Fruit fly (Drosophila melanogaster): Measurements from ENCODE around the gene Hyls1.
A peak's percentile ranks its signal among the peaks of the same experiment; 100 is the strongest.

Hyls1 gene

DNA sequence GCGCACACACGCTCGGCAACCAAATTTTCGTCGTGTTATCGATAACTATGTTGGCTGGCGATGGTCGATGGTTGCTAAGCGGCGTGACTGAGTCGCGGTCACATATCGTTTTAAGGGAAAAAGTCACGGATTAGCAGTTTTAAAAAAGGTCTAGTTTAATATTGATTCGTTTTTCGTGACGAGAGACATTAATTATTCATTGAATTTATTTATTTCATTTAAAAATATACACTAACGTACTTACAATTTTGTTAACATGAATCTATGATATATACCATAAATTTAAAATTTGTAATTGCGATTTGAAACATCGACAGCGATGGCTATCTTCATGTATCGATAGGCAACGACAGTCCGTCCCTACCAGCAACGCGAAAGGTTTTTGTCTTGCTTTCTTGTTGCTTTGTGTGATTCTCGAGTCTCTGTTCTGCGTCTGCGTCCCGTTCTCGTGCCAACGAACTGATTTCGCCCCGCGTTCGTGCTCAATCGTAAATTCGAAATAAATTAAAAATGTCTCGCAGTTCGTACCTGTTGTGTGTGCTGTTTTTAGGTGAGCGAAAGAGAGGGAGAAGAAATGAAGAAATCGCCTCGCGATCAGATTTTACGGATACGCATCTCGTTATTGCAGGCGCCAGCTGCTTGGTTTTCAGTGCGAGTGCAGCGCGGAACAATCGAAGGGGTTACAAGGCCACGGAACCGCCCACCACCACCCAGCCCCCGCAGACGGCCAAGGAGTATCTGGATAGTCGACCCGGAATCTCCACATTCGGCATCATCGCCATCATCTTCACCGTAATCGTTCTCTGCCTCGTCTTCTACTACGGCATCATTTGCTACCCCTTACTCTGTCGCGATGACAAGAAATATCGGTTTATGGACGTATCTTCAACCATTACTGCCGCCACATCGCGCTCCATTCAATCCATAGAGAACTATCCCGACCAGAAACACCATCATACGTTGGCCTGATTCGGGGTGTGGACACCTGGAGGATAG is at the start of gene Hyls1, which contains the start of the genes chif and CG4455:
Gene Hyls1, minus strand, starts transcription at position 44 of the 996 bp plus-strand sequence.
Gene chif, minus strand, starts transcription at position 44 of the 996 bp plus-strand sequence.
Gene CG4455, plus strand, starts transcription at position 350 of the 996 bp plus-strand sequence.
- TF ChIP-seq bigmax (GFP tag; optimal IDR thresholded peaks at IDR 0.05) = no peak
- TF ChIP-seq CG6175 (GFP tag; IDR thresholded peaks at IDR 0.05) = 0 out of 3 replicates have a peak, but pooled peaks have one; percentile 7
- TF ChIP-seq yki (optimal IDR thresholded peaks at IDR 0.05) = peak; percentile 3
- TF ChIP-seq Stat92E (GFP tag; optimal IDR thresholded peaks at IDR 0.05) = peak in 1 of 3 experiments; percentile 31
- no peak for TF ChIP-seq twi (tag; optimal IDR thresholded peaks at IDR 0.05)
- no peak for TF ChIP-seq Ada2b (GFP tag; IDR thresholded peaks at IDR 0.05)
- TF ChIP-seq stwl (tag; optimal IDR thresholded peaks at IDR 0.05) = peak; percentile 71
- TF ChIP-seq Atf6 (GFP tag; IDR thresholded peaks at IDR 0.05) = no peak
- no peak for TF ChIP-seq Dbx (GFP tag; IDR thresholded peaks at IDR 0.05)
- TF ChIP-seq Sry-δ (GFP tag; optimal IDR thresholded peaks at IDR 0.05) = peak; percentile 83
- no peak for TF ChIP-seq sob (GFP tag; IDR thresholded peaks at IDR 0.05)
- TF ChIP-seq btn (GFP tag; optimal IDR thresholded peaks at IDR 0.05) = no peak
- no peak for TF ChIP-seq tup (GFP tag; optimal IDR thresholded peaks at IDR 0.05)
- no peak for TF ChIP-seq ttk (GFP tag; IDR thresholded peaks at IDR 0.05)
- TF ChIP-seq fd102C (GFP tag; optimal IDR thresholded peaks at IDR 0.05) = no peak
- no peak for TF ChIP-seq CG6765 (GFP tag; optimal IDR thresholded peaks at IDR 0.05)
- TF ChIP-seq CG10543 (GFP tag; optimal IDR thresholded peaks at IDR 0.05) = peak; percentile 45
- no peak for TF ChIP-seq ab (GFP tag; optimal IDR thresholded peaks at IDR 0.05)
- TF ChIP-seq crp (GFP tag; optimal IDR thresholded peaks at IDR 0.05) = no peak
- TF ChIP-seq pan (optimal IDR thresholded peaks at IDR 0.05) = no peak
- TF ChIP-seq pan (GFP tag; optimal IDR thresholded peaks at IDR 0.05 in 1 of 2, IDR thresholded peaks at IDR 0.05 in 1 of 2) = peak in 1 of 2 experiments; percentile 41
- TF ChIP-seq CG4282 (GFP tag; optimal IDR thresholded peaks at IDR 0.05) = no peak
- TF ChIP-seq pfk (GFP tag; optimal IDR thresholded peaks at IDR 0.05) = no peak
- no peak for TF ChIP-seq CG12236 (GFP tag; optimal IDR thresholded peaks at IDR 0.05)
- TF ChIP-seq jumu (GFP tag; optimal IDR thresholded peaks at IDR 0.05) = no peak
- TF ChIP-seq CG32772 (GFP tag; IDR thresholded peaks at IDR 0.05) = no peak
- TF ChIP-seq CG7928 (GFP tag; optimal IDR thresholded peaks at IDR 0.05) = peak; percentile 57
- TF ChIP-seq CG10366 (GFP tag; IDR thresholded peaks at IDR 0.05) = no peak
- peak; percentile 29 for TF ChIP-seq lab (GFP tag; optimal IDR thresholded peaks at IDR 0.05)
- peak; percentile 54; the same call in 1 of the 3 replicates for TF ChIP-seq zen2 (GFP tag; IDR thresholded peaks at IDR 0.05; ENCODE audit: partially characterized antibody)
- TF ChIP-seq nerfin-1 (tag; optimal IDR thresholded peaks at IDR 0.05) = peak; percentile 2
- TF ChIP-seq odd (GFP tag; optimal IDR thresholded peaks at IDR 0.05) = peak; percentile 5
- TF ChIP-seq toy (GFP tag; IDR thresholded peaks at IDR 0.05) = no peak
- TF ChIP-seq zfh1 (GFP tag; IDR thresholded peaks at IDR 0.05) = no peak
- no peak for TF ChIP-seq salm (tag; optimal IDR thresholded peaks at IDR 0.05)
- peak; percentile 41 for TF ChIP-seq CG9797 (GFP tag; optimal IDR thresholded peaks at IDR 0.05)
- peak; percentile 44 for TF ChIP-seq CG15479 (GFP tag; optimal IDR thresholded peaks at IDR 0.05)
- peak in 1 of 2 experiments; percentile 9 for TF ChIP-seq tll (GFP tag; optimal IDR thresholded peaks at IDR 0.05)
- TF ChIP-seq CG42726 (GFP tag; IDR thresholded peaks at IDR 0.05; ENCODE audit: partially characterized antibody) = peak; percentile 72
- peak; percentile 76 for TF ChIP-seq CG11504 (tag; optimal IDR thresholded peaks at IDR 0.05)
- TF ChIP-seq ATbp (GFP tag; optimal IDR thresholded peaks at IDR 0.05) = no peak
- no peak for TF ChIP-seq kni (GFP tag; optimal IDR thresholded peaks at IDR 0.05)
- TF ChIP-seq CG12391 (tag; optimal IDR thresholded peaks at IDR 0.05) = peak; percentile 43
- peak; percentile 83 for TF ChIP-seq hbn (GFP tag; IDR thresholded peaks at IDR 0.05; ENCODE audit: partially characterized antibody)
- no peak for TF ChIP-seq danr (GFP tag; IDR thresholded peaks at IDR 0.05)
- peak; percentile 26; the same call in 1 of the 2 replicates for TF ChIP-seq CG4404 (GFP tag; IDR thresholded peaks at IDR 0.05)
- no peak for TF ChIP-seq sim (GFP tag; IDR thresholded peaks at IDR 0.05)
- TF ChIP-seq ro (GFP tag; IDR thresholded peaks at IDR 0.05) = no peak
